Worm (Caenorhabditis elegans) whole organism, L4 larva: ENCODE data around the gene F45E1.5.

Experiments
- D1046.2 ChIP-seq: fragments of 200-800 bp; sonication (Bioruptor generic); IDR thresholded peaks from 2 replicates; pipeline ENCODE4 v1.3.6; 2022; ENCODE audit warnings: missing genetic modification characterization, missing compliant biosample characterization
- F10B5.3 ChIP-seq: sonication (generic microtip); optimal IDR thresholded peaks from 2 replicates; lab custom pipeline; 2016; ENCODE audit warnings: mild to moderate bottlenecking, missing genetic modification characterization, missing compliant biosample characterization
- R02D3.7 ChIP-seq: fragments of 150-350 bp; sonication (generic microtip); optimal IDR thresholded peaks from 3 replicates; lab custom pipeline; 2014; ENCODE audit warnings: missing biosample characterization, missing genetic modification characterization
- T26A8.4 ChIP-seq: fragments of 200-800 bp; sonication (Bioruptor generic); IDR thresholded peaks from 2 replicates; pipeline ENCODE4 v1.3.6; 2022; ENCODE audit warnings: missing genetic modification characterization, missing compliant biosample characterization
- Y75B8A.6 ChIP-seq: fragments of 200-800 bp; sonication (Bioruptor generic); IDR thresholded peaks from 2 replicates; pipeline ENCODE4 v1.3.6; 2022; ENCODE audit warnings: missing genetic modification reagents, missing genetic modification characterization, missing compliant biosample characterization
- ZK337.2 ChIP-seq: fragments of 200-800 bp; sonication (Bioruptor generic); IDR thresholded peaks from 2 replicates; pipeline ENCODE4 v1.3.6; 2022; ENCODE audit warnings: missing genetic modification reagents, missing genetic modification characterization, missing compliant biosample characterization
- aha-1 ChIP-seq: fragments of 150-350 bp; peaks from one replicate; lab custom pipeline; 2014; ENCODE audit warnings: missing biosample characterization, missing genetic modification characterization
- attf-4 ChIP-seq: sonication (generic microtip); optimal IDR thresholded peaks from 3 replicates; lab custom pipeline; 2017; ENCODE audit warnings: missing biosample characterization, missing genetic modification characterization
- ceh-62 ChIP-seq: sonication (generic microtip); optimal IDR thresholded peaks from 2 replicates; lab custom pipeline; 2017; ENCODE audit warnings: missing biosample characterization, missing genetic modification characterization
- ces-1 ChIP-seq: fragments of 150-350 bp; sonication (generic microtip); optimal IDR thresholded peaks from 4 replicates; lab custom pipeline; 2014; ENCODE audit warnings: missing biosample characterization, missing genetic modification reagents, missing genetic modification characterization
- daf-16 ChIP-seq, 3 experiments: sonication (generic microtip); optimal IDR thresholded peaks; 2 replicates each; lab custom pipeline; 2016 to 2017; ENCODE audit warnings: missing genetic modification characterization in 3 of 3, missing genetic modification reagents in 3 of 3, mild to moderate bottlenecking in 2 of 3, missing compliant biosample characterization in 2 of 3, missing biosample characterization in 1 of 3, moderate library complexity in 1 of 3
- daf-19 ChIP-seq: fragments of 200-800 bp; sonication (Bioruptor generic); conservative IDR thresholded peaks from 2 replicates; pipeline ENCODE4 v1.3.6; 2022; ENCODE audit warnings: missing genetic modification characterization, missing compliant biosample characterization
- dmd-6 ChIP-seq: fragments of 200-800 bp; sonication (Bioruptor generic); IDR thresholded peaks from 2 replicates; pipeline ENCODE4 v1.3.6; 2022; ENCODE audit warnings: missing genetic modification reagents, missing genetic modification characterization, missing compliant biosample characterization
- dmd-8 ChIP-seq: fragments of 200-800 bp; sonication (Bioruptor generic); IDR thresholded peaks from 2 replicates; pipeline ENCODE4 v1.3.6; 2022; ENCODE audit warnings: missing genetic modification characterization, missing compliant biosample characterization
- dpl-1 ChIP-seq: fragments of 150-350 bp; optimal IDR thresholded peaks from 2 replicates; lab custom pipeline; 2014; ENCODE audit warnings: missing biosample characterization, missing genetic modification reagents, missing genetic modification characterization
- dve-1 ChIP-seq: sonication (generic microtip); optimal IDR thresholded peaks from 2 replicates; lab custom pipeline; 2017; ENCODE audit warnings: antibody characterized with exemption, mild to moderate bottlenecking, missing genetic modification characterization, missing compliant biosample characterization; ENCODE audit not compliant: insufficient read depth
- egl-43 ChIP-seq: fragments of 200-800 bp; sonication (Bioruptor generic); IDR thresholded peaks from 2 replicates; pipeline ENCODE4 v1.3.6; 2022; ENCODE audit warnings: missing genetic modification reagents, missing genetic modification characterization, missing compliant biosample characterization
- fkh-10 ChIP-seq: fragments of 150-350 bp; optimal IDR thresholded peaks from 2 replicates; lab custom pipeline; 2014; ENCODE audit warnings: missing biosample characterization, missing genetic modification reagents, missing genetic modification characterization
- hif-1 ChIP-seq, 2 experiments: sonication (generic microtip); optimal IDR thresholded peaks; 2 replicates each; lab custom pipeline; 2016 to 2017; ENCODE audit warnings: missing compliant biosample characterization in 2 of 2, missing genetic modification characterization in 2 of 2, missing genetic modification reagents in 2 of 2, missing genotype in 2 of 2, mild to moderate bottlenecking in 1 of 2
- hlh-11 ChIP-seq: fragments of 200-800 bp; sonication (Bioruptor generic); optimal IDR thresholded peaks from 2 replicates; lab custom pipeline; 2018; ENCODE audit warnings: mild to moderate bottlenecking, missing genetic modification characterization, missing compliant biosample characterization
- hlh-30 ChIP-seq: sonication (generic microtip); optimal IDR thresholded peaks from 2 replicates; lab custom pipeline; 2017; ENCODE audit warnings: antibody characterized with exemption, mild to moderate bottlenecking, missing genetic modification characterization, missing compliant biosample characterization; ENCODE audit not compliant: insufficient read depth
- jun-1 ChIP-seq: fragments of 150-350 bp; optimal IDR thresholded peaks from 2 replicates; lab custom pipeline; 2014; ENCODE audit warnings: missing biosample characterization, missing genetic modification reagents, missing genetic modification characterization
- lin-1 ChIP-seq: fragments of 200-800 bp; sonication (Bioruptor generic); IDR thresholded peaks from 2 replicates; pipeline ENCODE4 v1.3.6; 2022; ENCODE audit warnings: missing genetic modification reagents, missing genetic modification characterization, missing compliant biosample characterization
- lin-13 ChIP-seq: fragments of 150-350 bp; optimal IDR thresholded peaks from 2 replicates; lab custom pipeline; 2014; ENCODE audit warnings: missing biosample characterization, missing genetic modification reagents, missing genetic modification characterization
- lin-38 ChIP-seq: fragments of 200-800 bp; sonication (Bioruptor generic); IDR thresholded peaks from 2 replicates; pipeline ENCODE4 v1.3.6; 2022; ENCODE audit warnings: missing genetic modification reagents, missing genetic modification characterization, missing compliant biosample characterization
- lir-3 ChIP-seq: sonication (generic microtip); optimal IDR thresholded peaks from 2 replicates; lab custom pipeline; 2016; ENCODE audit warnings: mild to moderate bottlenecking, missing genetic modification characterization, missing compliant biosample characterization
- lsy-2 ChIP-seq, 2 experiments: fragments of 150-350 bp in 1 of 2; sonication (generic microtip) in 1 of 2; optimal IDR thresholded peaks; 2 replicates each; lab custom pipeline; 2014 to 2017; ENCODE audit warnings: missing biosample characterization in 2 of 2, missing genetic modification characterization in 2 of 2
- mxl-2 ChIP-seq: fragments of 200-800 bp; sonication (Bioruptor generic); conservative IDR thresholded peaks from 2 replicates; pipeline ENCODE4 v1.3.6; 2022; ENCODE audit warnings: missing genetic modification reagents, missing genetic modification characterization, missing compliant biosample characterization
- mxl-3 ChIP-seq: fragments of 200-800 bp; sonication (Bioruptor generic); optimal IDR thresholded peaks from 2 replicates; lab custom pipeline; 2018; ENCODE audit warnings: mild to moderate bottlenecking, missing genetic modification characterization, missing compliant biosample characterization
- nhr-10 ChIP-seq: fragments of 150-350 bp; optimal IDR thresholded peaks from 2 replicates; lab custom pipeline; 2014; ENCODE audit warnings: missing biosample characterization, missing genetic modification characterization
- nhr-111 ChIP-seq: fragments of 200-800 bp; sonication (Bioruptor generic); optimal IDR thresholded peaks from 2 replicates; lab custom pipeline; 2018; ENCODE audit warnings: mild to moderate bottlenecking, missing genetic modification characterization, missing compliant biosample characterization
- nhr-28 ChIP-seq: fragments of 150-350 bp; optimal IDR thresholded peaks from 2 replicates; lab custom pipeline; 2014; ENCODE audit warnings: missing biosample characterization, missing genetic modification characterization
- nhr-48 ChIP-seq: sonication (generic microtip); optimal IDR thresholded peaks from 2 replicates; lab custom pipeline; 2016; ENCODE audit warnings: mild to moderate bottlenecking, missing genetic modification characterization, missing compliant biosample characterization
- nhr-6 ChIP-seq: fragments of 150-350 bp; optimal IDR thresholded peaks from 2 replicates; lab custom pipeline; 2014; ENCODE audit warnings: missing biosample characterization, missing genetic modification characterization
- nhr-77 ChIP-seq: fragments of 150-350 bp; optimal IDR thresholded peaks from 2 replicates; lab custom pipeline; 2014; ENCODE audit warnings: missing biosample characterization, missing genetic modification characterization
- pqm-1 ChIP-seq: sonication (generic microtip); optimal IDR thresholded peaks from 2 replicates; lab custom pipeline; 2017; ENCODE audit warnings: missing biosample characterization, missing genetic modification characterization
- snpc-1.2 ChIP-seq: fragments of 200-800 bp; sonication (Bioruptor generic); IDR thresholded peaks from 2 replicates; pipeline ENCODE4 v1.3.6; 2022; ENCODE audit warnings: missing genetic modification reagents, missing genetic modification characterization, missing compliant biosample characterization
- snpc-4 ChIP-seq: fragments of 150-350 bp; optimal IDR thresholded peaks from 2 replicates; lab custom pipeline; 2014; ENCODE audit warnings: missing biosample characterization, missing genetic modification characterization
- unc-130 ChIP-seq: sonication (generic microtip); optimal IDR thresholded peaks from 2 replicates; lab custom pipeline; 2016; ENCODE audit warnings: missing genetic modification reagents, missing genetic modification characterization, missing compliant biosample characterization
- unc-62 ChIP-seq, 3 experiments: fragments of 150-350 bp in 1 of 3; sonication (generic microtip); optimal IDR thresholded peaks in 2 of 3; peaks in 1 of 3; 1 replicate in 1 of 3; 2 replicates in 2 of 3; lab custom pipeline; 2014 to 2017; ENCODE audit warnings: missing biosample characterization in 3 of 3, missing genetic modification characterization in 3 of 3, missing genetic modification reagents in 3 of 3, missing genotype in 1 of 3
- zfp-2 ChIP-seq: sonication (generic microtip); optimal IDR thresholded peaks from 2 replicates; lab custom pipeline; 2016; ENCODE audit warnings: mild to moderate bottlenecking, missing genetic modification characterization, missing compliant biosample characterization
- zfp-3 ChIP-seq: fragments of 200-800 bp; sonication (Bioruptor generic); conservative IDR thresholded peaks from 2 replicates; pipeline ENCODE4 v1.3.6; 2022; ENCODE audit warnings: missing genetic modification reagents, missing genetic modification characterization, missing compliant biosample characterization

Gene F45E1.5

ce11 chrX:7990282-7990681 is 13.8 kb downstream of the F45E1.5 start (continued):
- no peak for TF ChIP-seq attf-4
- TF ChIP-seq ces-1 = no peak
- no peak for TF ChIP-seq jun-1 (tag; lab: Kevin White, UChicago)
- TF ChIP-seq daf-19 (GFP tag; lab: Robert Waterston, UW) = no peak
- no peak for TF ChIP-seq F10B5.3 (tag; lab: Kevin White, UChicago)
- no peak for TF ChIP-seq D1046.2
- no peak for TF ChIP-seq unc-130 (GFP tag; lab: Kevin White, UChicago)
- TF ChIP-seq ZK337.2 (GFP tag; lab: Robert Waterston, UW) = no peak
- TF ChIP-seq nhr-10 = peak; percentile 76
- TF ChIP-seq egl-43 (GFP tag; lab: Robert Waterston, UW) = no peak
- peak; percentile 52 for TF ChIP-seq aha-1 (tag; lab: Kevin White, UChicago)
- no peak for TF ChIP-seq dve-1 (tag; lab: Kevin White, UChicago)
- no peak for TF ChIP-seq hif-1 (tag; optimal IDR thresholded peaks at IDR 0.05; lab: Kevin White, UChicago)
- peak; percentile 36 for TF ChIP-seq hlh-11 (tag; lab: Kevin White, UChicago)
- TF ChIP-seq lin-1 (GFP tag; lab: Robert Waterston, UW) = no peak
- peak; percentile 54; the same call in 1 of the 2 replicates for TF ChIP-seq dmd-6 (GFP tag; lab: Robert Waterston, UW)
- TF ChIP-seq R02D3.7 (tag; lab: Kevin White, UChicago) = no peak
- no peak for TF ChIP-seq zfp-3
- TF ChIP-seq lir-3 (tag; lab: Kevin White, UChicago) = no peak
- TF ChIP-seq ceh-62 (tag; lab: Kevin White, UChicago) = no peak
- TF ChIP-seq T26A8.4 (GFP tag; lab: Robert Waterston, UW) = no peak
- TF ChIP-seq daf-16 (GFP tag; optimal IDR thresholded peaks at IDR 0.05; lab: Kevin White, UChicago) = no peak
- no peak for TF ChIP-seq daf-16 (tag; optimal IDR thresholded peaks at IDR 0.05; lab: Kevin White, UChicago)
- no peak for TF ChIP-seq fkh-10 (GFP tag; lab: Kevin White, UChicago)
- TF ChIP-seq Y75B8A.6 (GFP tag; lab: Robert Waterston, UW) = no peak
- peak; percentile 60 for TF ChIP-seq nhr-48
- no peak for TF ChIP-seq nhr-111 (GFP tag; lab: Kevin White, UChicago)
- no peak for TF ChIP-seq mxl-3 (GFP tag; lab: Kevin White, UChicago)
- TF ChIP-seq snpc-1.2 = no peak
- no peak for TF ChIP-seq lsy-2 (tag; optimal IDR thresholded peaks at IDR 0.05; lab: Kevin White, UChicago)
- TF ChIP-seq zfp-2 (tag; lab: Kevin White, UChicago) = no peak
- TF ChIP-seq dpl-1 (GFP tag; lab: Kevin White, UChicago) = no peak
- no peak for TF ChIP-seq lin-13
- no peak for TF ChIP-seq dmd-8 (GFP tag; lab: Robert Waterston, UW)

- TF ChIP-seq aha-1 (tag; lab: Kevin White, UChicago) (peak; percentile 83), lin-38 (GFP tag; lab: Robert Waterston, UW) (no peak)
These were observed 15.6 kb downstream of the F45E1.5 start for ce11 chrX:7992102-7992501.

ce11 chrX:7994486-7994885 is 18.0 kb downstream of the F45E1.5 start:
- TF ChIP-seq F10B5.3 (tag; lab: Kevin White, UChicago) = no peak
- TF ChIP-seq unc-62 (GFP tag; optimal IDR thresholded peaks at IDR 0.05 in 1 of 2; lab: Kevin White, UChicago) = peak in 1 of 2 experiments; percentile 92
- TF ChIP-seq unc-62 (tag; optimal IDR thresholded peaks at IDR 0.05; lab: Kevin White, UChicago) = no peak

ce11 chrX:7997968-7998367 is 21.5 kb downstream of the F45E1.5 start, which contains the start of gene sdpn-1:
Gene sdpn-1, minus strand, starts transcription at chrX:7998229.
- TF ChIP-seq dve-1 (tag; lab: Kevin White, UChicago) = peak; percentile 4
- peak; percentile 33 for TF ChIP-seq hlh-11 (tag; lab: Kevin White, UChicago)
- peak; percentile 43 for TF ChIP-seq pqm-1 (tag; lab: Kevin White, UChicago)
- no peak for TF ChIP-seq mxl-2 (GFP tag; lab: Robert Waterston, UW)
- TF ChIP-seq snpc-4 (tag; lab: Kevin White, UChicago) = no peak
- no peak for TF ChIP-seq nhr-6 (tag; lab: Kevin White, UChicago)
- TF ChIP-seq nhr-28 = peak; percentile 29
- TF ChIP-seq hlh-30 = peak; percentile 37
- peak; percentile 6 for TF ChIP-seq aha-1 (tag; lab: Kevin White, UChicago)
- peak; percentile 18 for TF ChIP-seq nhr-77 (tag; lab: Kevin White, UChicago)
- TF ChIP-seq dmd-6 (GFP tag; lab: Robert Waterston, UW) = peak; percentile 20; the same call in 1 of the 2 replicates
- TF ChIP-seq daf-16 (GFP tag; optimal IDR thresholded peaks at IDR 0.05; lab: Kevin White, UChicago) = no peak
- TF ChIP-seq daf-16 (tag; optimal IDR thresholded peaks at IDR 0.05; lab: Kevin White, UChicago) = peak; percentile 98
- TF ChIP-seq, all 104 proteins: peak for 9
